Fruit fly (Drosophila melanogaster): ENCODE data around the gene Sse.

Sse gene

DNA sequence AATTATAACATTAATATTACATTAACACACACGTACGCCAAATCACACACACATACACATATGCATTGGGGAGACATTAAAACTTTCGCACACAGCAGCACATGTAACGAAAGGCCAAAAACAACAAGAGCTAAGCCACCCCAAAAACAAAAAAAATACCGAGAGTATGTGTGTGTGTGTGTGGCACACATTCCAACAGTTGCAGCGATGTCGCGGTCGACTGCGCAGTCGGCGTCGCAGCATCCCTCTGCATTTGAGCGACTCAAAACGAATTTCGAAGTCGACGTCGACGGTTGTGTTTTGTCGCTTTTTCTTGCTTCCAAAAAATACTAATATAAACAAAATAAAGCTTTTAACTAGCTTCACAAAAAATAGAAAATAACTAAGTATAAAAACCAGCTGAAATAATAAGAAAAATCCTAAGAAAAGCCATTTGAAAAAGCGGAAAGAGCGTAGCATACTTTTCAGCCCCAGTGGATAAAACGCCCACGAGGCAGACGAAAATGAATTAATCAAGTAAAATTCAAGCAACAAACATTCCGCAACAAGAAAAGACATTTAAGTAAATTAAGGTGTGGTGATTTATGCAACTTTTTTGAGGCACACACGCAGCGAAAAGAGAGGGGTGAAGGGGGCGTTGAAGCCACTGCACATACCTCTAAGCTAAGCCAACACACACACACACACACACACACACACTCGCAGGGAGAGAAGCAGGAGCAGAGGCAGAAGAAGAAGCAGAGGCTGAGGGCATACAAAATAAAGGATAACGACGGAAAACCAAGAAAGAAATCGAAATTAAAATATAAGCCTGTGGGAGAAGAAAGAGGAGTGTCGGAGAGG, 2.0 kb upstream of the Sse start, which contains the start of gene CG46320:
Gene CG46320, plus strand, starts transcription at position 246 of the 843 bp plus-strand sequence.
- TF ChIP-seq kay (GFP tag; ENCODE audit: borderline replicate concordance) (peak; percentile 67), CG1620 (GFP tag; optimal IDR thresholded peaks at IDR 0.05) (no peak), pad (GFP tag; optimal IDR thresholded peaks at IDR 0.05) (no peak)

DNA sequence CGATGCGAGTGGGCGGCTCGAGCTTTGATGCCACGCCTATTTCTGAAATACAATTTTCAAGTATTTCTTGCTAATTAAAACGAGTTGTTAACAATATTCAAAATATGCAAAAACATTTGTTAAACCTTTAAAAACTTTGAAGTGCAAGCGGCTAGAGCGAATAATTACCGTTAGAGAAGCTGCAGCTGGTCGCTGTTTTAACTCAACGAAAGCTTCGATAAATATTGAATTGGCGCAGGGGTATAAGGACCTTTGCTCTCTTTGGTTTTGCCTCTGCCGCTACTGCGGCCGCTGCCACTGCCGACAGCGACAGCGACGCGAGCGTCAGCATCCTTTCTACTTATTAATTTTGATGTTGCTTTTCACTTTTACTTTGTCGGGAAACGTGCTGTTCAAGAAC, 1.2 kb upstream of the Sse start:
- TF ChIP-seq tj (GFP tag; optimal IDR thresholded peaks at IDR 0.05) = no peak
- TF ChIP-seq Crg-1 (GFP tag; optimal IDR thresholded peaks at IDR 0.05) = no peak
- no peak for TF ChIP-seq CG11617 (GFP tag; optimal IDR thresholded peaks at IDR 0.05)
- no peak for TF ChIP-seq toe (GFP tag; optimal IDR thresholded peaks at IDR 0.05)
- TF ChIP-seq pad (GFP tag; optimal IDR thresholded peaks at IDR 0.05) = no peak
- TF ChIP-seq cic (GFP tag; optimal IDR thresholded peaks at IDR 0.05) = no peak
- no peak for TF ChIP-seq CG33017 (tag; optimal IDR thresholded peaks at IDR 0.05)
- no peak for TF ChIP-seq Hr96 (GFP tag; optimal IDR thresholded peaks at IDR 0.05)
- no peak for TF ChIP-seq CG1620 (GFP tag; optimal IDR thresholded peaks at IDR 0.05)
- no peak for TF ChIP-seq CG7045 (GFP tag; optimal IDR thresholded peaks at IDR 0.05)
- no peak for TF ChIP-seq CG12768 (GFP tag; optimal IDR thresholded peaks at IDR 0.05)
- TF ChIP-seq ovo (GFP tag; optimal IDR thresholded peaks at IDR 0.05) = no peak
- TF ChIP-seq bab1 (GFP tag; optimal IDR thresholded peaks at IDR 0.05) = no peak
- no peak for TF ChIP-seq cnc (optimal IDR thresholded peaks at IDR 0.05)
- no peak for TF ChIP-seq kay (GFP tag; ENCODE audit: borderline replicate concordance)
- TF ChIP-seq CG7101 (tag; optimal IDR thresholded peaks at IDR 0.05) = no peak
- no peak for TF ChIP-seq Clk (GFP tag; optimal IDR thresholded peaks at IDR 0.05)
- TF ChIP-seq CG14711 (tag; optimal IDR thresholded peaks at IDR 0.05) = no peak
- no peak for TF ChIP-seq CG5204 (GFP tag; optimal IDR thresholded peaks at IDR 0.05)

DNA sequence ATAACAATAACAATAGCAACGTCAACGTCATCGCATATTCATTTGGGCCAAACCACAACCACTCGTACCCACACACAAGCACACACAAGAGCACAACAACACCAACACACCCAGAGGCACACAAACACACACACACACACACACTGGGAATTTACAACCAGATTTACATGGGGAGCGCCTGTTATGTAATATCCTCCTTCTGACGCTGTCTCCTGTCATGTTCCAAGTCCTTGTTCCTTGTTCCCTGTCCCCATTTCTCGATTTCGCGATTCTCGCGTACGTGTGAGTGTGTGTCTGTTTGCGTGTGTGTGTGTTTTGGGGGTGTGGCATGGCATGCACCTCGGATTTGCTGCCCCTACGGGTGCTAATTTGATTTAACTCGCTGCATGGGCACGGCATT, 3.7 kb downstream of the Sse start:
- TF ChIP-seq Clk (GFP tag; optimal IDR thresholded peaks at IDR 0.05) (no peak), CG1620 (GFP tag; optimal IDR thresholded peaks at IDR 0.05) (no peak), Mnt (GFP tag; optimal IDR thresholded peaks at IDR 0.05) (no peak), toe (GFP tag; optimal IDR thresholded peaks at IDR 0.05) (no peak), CG7101 (tag; optimal IDR thresholded peaks at IDR 0.05) (no peak), cnc (optimal IDR thresholded peaks at IDR 0.05) (no peak), Crg-1 (GFP tag; optimal IDR thresholded peaks at IDR 0.05) (no peak), ovo (GFP tag; optimal IDR thresholded peaks at IDR 0.05) (no peak), tj (GFP tag; optimal IDR thresholded peaks at IDR 0.05) (no peak), CG11617 (GFP tag; optimal IDR thresholded peaks at IDR 0.05) (no peak), bab1 (GFP tag; optimal IDR thresholded peaks at IDR 0.05) (no peak), pad (GFP tag; optimal IDR thresholded peaks at IDR 0.05) (no peak), CG12768 (GFP tag; optimal IDR thresholded peaks at IDR 0.05) (no peak), CG7045 (GFP tag; optimal IDR thresholded peaks at IDR 0.05) (no peak), kay (GFP tag; ENCODE audit: borderline replicate concordance) (no peak), CG33017 (tag; optimal IDR thresholded peaks at IDR 0.05) (no peak), CG14711 (tag; optimal IDR thresholded peaks at IDR 0.05) (no peak), cic (GFP tag; optimal IDR thresholded peaks at IDR 0.05) (no peak), CG5204 (GFP tag; optimal IDR thresholded peaks at IDR 0.05) (no peak)

DNA sequence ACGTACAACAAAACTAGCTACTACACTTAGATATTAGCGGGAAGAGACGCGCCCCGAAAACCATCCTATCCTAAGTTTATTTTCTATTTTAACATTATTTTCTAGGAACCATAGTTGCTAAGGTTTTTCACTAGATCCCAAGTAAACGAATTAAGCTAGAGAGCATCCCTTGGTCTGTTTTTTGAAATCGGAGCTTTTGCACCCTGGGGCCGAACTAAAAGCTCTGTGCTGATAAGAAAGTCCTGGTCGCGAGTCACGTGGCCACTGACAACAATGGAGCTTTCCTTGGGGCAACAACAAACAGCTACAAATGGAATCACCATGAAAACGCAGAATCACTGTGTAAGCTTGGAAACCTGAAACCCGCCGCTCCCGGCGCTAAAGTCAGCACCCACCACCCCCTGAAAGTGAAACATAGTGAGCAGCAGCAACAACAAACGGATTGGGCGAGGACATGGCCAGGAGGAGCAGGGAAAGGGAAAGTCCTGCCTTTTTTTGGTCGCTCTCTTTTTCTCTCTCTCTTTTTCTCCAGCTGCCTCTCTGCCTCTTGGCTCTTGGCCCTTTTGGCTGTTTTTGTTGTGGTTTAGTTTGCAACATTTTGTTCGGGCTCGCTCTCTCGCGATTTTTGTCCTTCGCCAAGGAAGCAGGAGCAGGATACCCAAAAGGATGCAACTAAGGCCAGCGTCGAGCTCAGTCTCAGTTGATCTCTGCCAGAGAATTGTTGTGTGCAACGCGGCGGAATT, 4.7 kb downstream of the Sse start, which contains the start of gene sif:
Gene sif, plus strand, starts transcription at position 693 of the 743 bp plus-strand sequence.
- TF ChIP-seq cic (GFP tag; optimal IDR thresholded peaks at IDR 0.05) (no peak), Mnt (GFP tag; optimal IDR thresholded peaks at IDR 0.05) (peak; percentile 10)

DNA sequence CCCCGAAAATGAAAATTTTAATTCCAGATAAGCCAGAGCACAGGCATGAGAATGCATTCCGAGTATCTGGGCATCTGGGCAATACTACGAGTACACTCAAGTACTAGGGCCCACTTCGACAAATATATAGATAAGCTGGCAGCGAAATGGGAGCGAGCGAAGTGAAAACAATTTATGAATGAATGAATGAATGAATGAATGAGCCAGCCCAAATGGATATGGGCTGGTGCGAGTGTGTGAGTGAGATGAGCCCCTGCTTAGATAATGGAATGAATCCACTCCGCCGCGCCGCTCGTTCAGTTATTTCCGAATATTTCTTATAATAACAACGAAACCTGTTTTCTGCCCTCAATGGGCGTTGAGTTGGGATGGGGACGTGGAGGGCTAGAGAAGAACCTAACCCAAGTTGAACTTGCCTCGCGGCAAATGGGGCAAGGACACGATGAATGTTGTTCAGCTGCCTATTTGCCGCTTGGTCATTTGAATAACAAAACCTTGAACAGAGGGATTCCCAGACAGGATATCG, 6.2 kb downstream of the Sse start:
- TF ChIP-seq cic (GFP tag; optimal IDR thresholded peaks at IDR 0.05) (peak; percentile 6), Mnt (GFP tag; optimal IDR thresholded peaks at IDR 0.05) (no peak), tj (GFP tag; optimal IDR thresholded peaks at IDR 0.05) (no peak), ovo (GFP tag; optimal IDR thresholded peaks at IDR 0.05) (no peak), kay (GFP tag; ENCODE audit: borderline replicate concordance) (no peak), pad (GFP tag; optimal IDR thresholded peaks at IDR 0.05) (no peak)

DNA sequence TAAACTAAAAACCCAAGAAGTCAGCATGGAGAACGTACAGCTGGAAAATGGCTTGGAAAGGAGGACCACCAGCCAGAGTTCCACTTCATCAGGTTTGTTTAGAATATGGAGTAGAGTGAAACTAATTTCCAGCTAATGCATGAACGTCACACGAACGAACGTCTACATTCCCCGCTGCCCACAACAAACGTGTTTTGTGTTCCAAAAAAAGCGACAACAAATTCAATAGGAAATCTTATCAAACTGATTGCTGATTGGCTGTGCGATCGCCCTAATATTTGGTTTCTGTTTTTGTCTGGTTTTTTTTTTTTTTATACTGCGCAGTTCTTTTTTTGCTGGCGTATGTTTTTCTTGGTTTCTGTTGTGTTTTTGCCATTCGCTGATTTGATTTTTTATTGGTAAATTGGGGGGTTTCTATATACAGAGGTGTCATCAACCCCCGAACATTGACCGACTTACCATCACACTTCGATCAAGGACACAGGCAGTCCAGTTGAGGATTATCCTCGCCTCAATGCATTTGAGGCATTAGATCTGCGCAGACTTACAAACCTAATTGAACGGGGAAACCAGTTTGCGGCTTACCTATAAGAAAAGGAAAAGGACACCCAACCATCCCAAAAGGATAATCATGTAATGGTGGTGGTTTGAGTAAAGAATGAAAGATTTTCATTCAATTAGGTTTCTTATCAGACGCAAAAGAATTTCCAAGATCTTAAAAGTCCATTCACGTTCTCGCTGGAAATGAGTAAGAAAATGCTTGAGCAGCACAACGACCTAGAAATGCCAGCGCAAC, 6.9 kb downstream of the Sse start:
- TF ChIP-seq CG14711 (tag; optimal IDR thresholded peaks at IDR 0.05) = no peak
- no peak for TF ChIP-seq CG7045 (GFP tag; optimal IDR thresholded peaks at IDR 0.05)
- TF ChIP-seq pad (GFP tag; optimal IDR thresholded peaks at IDR 0.05) = no peak
- TF ChIP-seq Clk (GFP tag; optimal IDR thresholded peaks at IDR 0.05) = no peak
- TF ChIP-seq tj (GFP tag; optimal IDR thresholded peaks at IDR 0.05) = no peak

Data from whole organism, adult.